Worm (Caenorhabditis elegans): Measurements from ENCODE around the gene T28H10.2.
A peak's percentile ranks its signal among the peaks of the same experiment; 100 is the strongest.

T28H10.2 gene

DNA sequence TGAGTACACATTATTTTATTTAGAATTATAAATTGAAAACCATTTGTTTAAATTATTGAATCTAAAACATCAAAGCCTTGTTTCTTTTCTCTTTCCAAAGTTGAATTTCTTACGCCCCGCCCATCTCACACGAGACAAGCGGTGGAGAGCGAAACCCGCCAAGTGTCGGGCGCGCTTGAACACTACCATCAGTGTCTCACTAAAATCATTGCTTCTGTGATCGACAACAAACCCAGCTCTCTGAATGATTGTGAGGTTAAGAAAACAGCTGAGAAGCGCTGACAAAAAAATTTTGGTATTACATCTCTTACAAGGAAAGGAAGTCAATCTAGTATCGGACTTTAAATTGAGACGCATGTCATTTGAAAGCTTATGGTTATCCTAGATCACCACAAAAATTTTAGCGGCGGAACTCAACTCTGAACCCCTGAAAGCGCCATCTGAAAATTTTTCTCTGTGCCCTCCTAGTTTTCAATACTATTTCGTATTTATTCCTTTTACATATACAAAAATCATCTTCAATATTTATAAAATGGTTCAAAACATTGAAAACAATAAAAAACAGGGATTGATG, 21.6 kb downstream of the T28H10.2 start (continued):
- peak; percentile 92 for TF ChIP-seq F49E8.2 (tag; optimal IDR thresholded peaks at IDR 0.05; ENCODE audit: borderline replicate concordance)
- TF ChIP-seq lin-13 (GFP tag; optimal IDR thresholded peaks at IDR 0.05) = peak; percentile 74
- TF ChIP-seq nhr-6 (tag; optimal IDR thresholded peaks at IDR 0.05) = peak; percentile 81
- peak; percentile 5 for TF ChIP-seq spr-3 (GFP tag; optimal IDR thresholded peaks at IDR 0.05)
- TF ChIP-seq F26F4.8 (GFP tag; conservative IDR thresholded peaks at IDR 0.05) = no peak
- TF ChIP-seq hmg-1.1 (GFP tag; IDR thresholded peaks at IDR 0.05) = peak; percentile 63; the same call in 1 of the 2 replicates
- peak; percentile 74 for TF ChIP-seq lin-1 (GFP tag; IDR thresholded peaks at IDR 0.05)
- no peak for TF ChIP-seq lir-3 (tag; optimal IDR thresholded peaks at IDR 0.05)
- peak; percentile 16 for TF ChIP-seq zip-2 (tag; optimal IDR thresholded peaks at IDR 0.05)
- peak in 1 of 2 experiments; percentile 68 for TF ChIP-seq lsy-2 (tag; optimal IDR thresholded peaks at IDR 0.05)
- peak; percentile 44 for TF ChIP-seq T20F7.1 (GFP tag; optimal IDR thresholded peaks at IDR 0.05)
- TF ChIP-seq F44E2.7 (GFP tag; IDR thresholded peaks at IDR 0.05) = no peak
- peak; percentile 64 for TF ChIP-seq nhr-48 (tag; optimal IDR thresholded peaks at IDR 0.05)
- TF ChIP-seq ceh-44 (GFP tag; IDR thresholded peaks at IDR 0.05) = peak; percentile 88
- peak; percentile 84 for TF ChIP-seq mep-1 (tag; optimal IDR thresholded peaks at IDR 0.05)
- TF ChIP-seq unc-39 (tag; optimal IDR thresholded peaks at IDR 0.05) = no peak
- peak; percentile 31 to 47 for TF ChIP-seq mdl-1 (tag; optimal IDR thresholded peaks at IDR 0.05)
- no peak for TF ChIP-seq lin-15B (tag; optimal IDR thresholded peaks at IDR 0.05)
- TF ChIP-seq mxl-3 (GFP tag; optimal IDR thresholded peaks at IDR 0.05) = peak; percentile 54
- peak; percentile 76; the same call in 1 of the 2 replicates for TF ChIP-seq egl-43 (GFP tag; IDR thresholded peaks at IDR 0.05)
- TF ChIP-seq ama-1 (optimal IDR thresholded peaks at IDR 0.05) = peak; percentile 68
- TF ChIP-seq gei-8 (GFP tag; optimal IDR thresholded peaks at IDR 0.05) = no peak
- peak; percentile 79 for TF ChIP-seq spr-1 (tag; optimal IDR thresholded peaks at IDR 0.05)
- no peak for TF ChIP-seq lim-7 (GFP tag; IDR thresholded peaks at IDR 0.05)
- no peak for TF ChIP-seq madf-5 (GFP tag; IDR thresholded peaks at IDR 0.05)
- TF ChIP-seq nhr-102 (tag; optimal IDR thresholded peaks at IDR 0.05) = peak; percentile 85
- peak; percentile 77 for TF ChIP-seq F10B5.3 (tag; optimal IDR thresholded peaks at IDR 0.05)
- TF ChIP-seq dve-1 (tag; optimal IDR thresholded peaks at IDR 0.05; ENCODE audit: insufficient read depth) = peak; percentile 92
- TF ChIP-seq nhr-76 (tag; optimal IDR thresholded peaks at IDR 0.05) = no peak
- peak; percentile 92 for TF ChIP-seq T26A8.4 (GFP tag; IDR thresholded peaks at IDR 0.05)

- TF ChIP-seq daf-16 (GFP tag; optimal IDR thresholded peaks at IDR 0.05) (peak in 1 of 2 experiments; percentile 74), daf-16 (tag; optimal IDR thresholded peaks at IDR 0.05) (no peak), mxl-2 (GFP tag; conservative IDR thresholded peaks at IDR 0.05) (no peak), nhr-76 (tag; optimal IDR thresholded peaks at IDR 0.05) (no peak), mep-1 (tag; optimal IDR thresholded peaks at IDR 0.05) (no peak), ceh-44 (GFP tag; IDR thresholded peaks at IDR 0.05) (no peak), nhr-77 (tag; optimal IDR thresholded peaks at IDR 0.05) (no peak), D1046.2 (GFP tag; IDR thresholded peaks at IDR 0.05) (no peak), hlh-30 (tag; optimal IDR thresholded peaks at IDR 0.05; ENCODE audit: insufficient read depth) (peak; percentile 33), Y5F2A.4 (GFP tag; optimal IDR thresholded peaks at IDR 0.05) (no peak), spr-3 (GFP tag; optimal IDR thresholded peaks at IDR 0.05) (no peak), ces-1 (GFP tag; optimal IDR thresholded peaks at IDR 0.05) (no peak), zag-1 (tag; optimal IDR thresholded peaks at IDR 0.05) (no peak), tra-1 (GFP tag; IDR thresholded peaks at IDR 0.05) (no peak), unc-39 (tag; optimal IDR thresholded peaks at IDR 0.05) (no peak), nhr-6 (tag; optimal IDR thresholded peaks at IDR 0.05) (peak; percentile 48), mes-2 (tag; optimal IDR thresholded peaks at IDR 0.05; ENCODE audit: poor library complexity, severe bottlenecking) (no peak), mdt-29 (GFP tag; IDR thresholded peaks at IDR 0.05) (no peak), nhr-41 (GFP tag; IDR thresholded peaks at IDR 0.05) (no peak), cey-2 (tag; optimal IDR thresholded peaks at IDR 0.05; ENCODE audit: borderline replicate concordance, insufficient read depth) (no peak)
These were observed 24.7 kb downstream of the T28H10.2 start for ce11 chrV:12488002-12488401.

Data from whole organism, L4 larva.